Fruit fly (Drosophila melanogaster) whole organism, embryonic: Measurements from ENCODE around the gene SCCRO4.
A peak's percentile ranks its signal among the peaks of the same experiment; 100 is the strongest.

Source experiments
- Antp ChIP-seq: fragments of 200-800 bp; sonication (Bioruptor generic); optimal IDR thresholded peaks from 3 replicates; lab custom pipeline; 2016; ENCODE audit warnings: missing biosample characterization, missing genetic modification characterization
- CG10147 ChIP-seq: fragments of 200-800 bp; sonication (Bioruptor generic); optimal IDR thresholded peaks from 2 replicates; lab custom pipeline; 2019; ENCODE audit warnings: missing biosample characterization, mild to moderate bottlenecking, missing genetic modification characterization, moderate library complexity
- CG10366 ChIP-seq: fragments of 200-800 bp; sonication (Bioruptor generic); IDR thresholded peaks from 2 replicates; pipeline ENCODE4 v1.3.6; 2022; ENCODE audit warnings: missing biosample characterization, missing genetic modification characterization
- CG10543 ChIP-seq: fragments of 200-800 bp; sonication (Bioruptor generic); optimal IDR thresholded peaks from 3 replicates; lab custom pipeline; 2017; ENCODE audit warnings: missing biosample characterization, mild to moderate bottlenecking, missing genetic modification characterization, moderate library complexity
- CG10979 ChIP-seq: fragments of 200-800 bp; sonication (Bioruptor generic); optimal IDR thresholded peaks from 2 replicates; lab custom pipeline; 2018; ENCODE audit warnings: missing biosample characterization, mild to moderate bottlenecking, missing genetic modification characterization, moderate library complexity
- CG11093 ChIP-seq: fragments of 200-800 bp; sonication (Bioruptor generic); IDR thresholded peaks from 3 replicates; pipeline ENCODE4 v1.3.6; 2022; ENCODE audit warnings: missing biosample characterization, missing genetic modification characterization
- CG11456 ChIP-seq: fragments of 200-800 bp; sonication (Bioruptor generic); IDR thresholded peaks from 3 replicates; pipeline ENCODE4 v1.3.6; 2022; ENCODE audit warnings: missing biosample characterization, missing genetic modification characterization
- CG12391 ChIP-seq: fragments of 200-800 bp; sonication (Bioruptor generic); optimal IDR thresholded peaks from 3 replicates; lab custom pipeline; 2018; ENCODE audit warnings: missing biosample characterization, mild to moderate bottlenecking, missing genetic modification characterization, moderate library complexity
- CG12659 ChIP-seq: fragments of 200-800 bp; sonication (Bioruptor generic); optimal IDR thresholded peaks from 3 replicates; lab custom pipeline; 2017; ENCODE audit warnings: mild to moderate bottlenecking, missing biosample characterization, missing genetic modification reagents, missing genetic modification characterization
- CG13624 ChIP-seq: fragments of 200-800 bp; sonication (Bioruptor generic); optimal IDR thresholded peaks from 2 replicates; lab custom pipeline; 2016; ENCODE audit warnings: missing biosample characterization, missing genetic modification characterization
- CG15269 ChIP-seq: fragments of 200-800 bp; sonication (Bioruptor generic); optimal IDR thresholded peaks from 2 replicates; lab custom pipeline; 2018; ENCODE audit warnings: missing biosample characterization, mild to moderate bottlenecking, missing genetic modification characterization, moderate library complexity
- CG15514 ChIP-seq: fragments of 200-800 bp; sonication (Bioruptor generic); optimal IDR thresholded peaks from 3 replicates; lab custom pipeline; 2017; ENCODE audit warnings: missing biosample characterization, missing genetic modification characterization, mild to moderate bottlenecking, moderate library complexity, missing genetic modification reagents
- CG15601 ChIP-seq: fragments of 200-800 bp; sonication (Bioruptor generic); optimal IDR thresholded peaks from 3 replicates; lab custom pipeline; 2019; ENCODE audit warnings: missing biosample characterization, mild to moderate bottlenecking, missing genetic modification characterization, moderate library complexity
- CG1603 ChIP-seq: fragments of 200-800 bp; sonication (Bioruptor generic); optimal IDR thresholded peaks from 2 replicates; lab custom pipeline; 2019; ENCODE audit warnings: missing biosample characterization, mild to moderate bottlenecking, missing genetic modification characterization, moderate library complexity
- CG16815 ChIP-seq: fragments of 200-800 bp; sonication (Bioruptor generic); optimal IDR thresholded peaks from 3 replicates; lab custom pipeline; 2017; ENCODE audit warnings: missing biosample characterization, mild to moderate bottlenecking, missing genetic modification characterization
- CG17186 ChIP-seq: fragments of 200-800 bp; sonication (Bioruptor generic); optimal IDR thresholded peaks from 3 replicates; lab custom pipeline; 2017; ENCODE audit warnings: missing biosample characterization, missing genetic modification reagents, missing genetic modification characterization
- CG17612 ChIP-seq: fragments of 200-800 bp; sonication (Bioruptor generic); IDR thresholded peaks from 2 replicates; pipeline ENCODE4 v1.3.6; 2022; ENCODE audit warnings: missing biosample characterization, missing genetic modification characterization
- CG17802 ChIP-seq: fragments of 200-800 bp; sonication (Bioruptor generic); optimal IDR thresholded peaks from 2 replicates; lab custom pipeline; 2018; ENCODE audit warnings: missing biosample characterization, mild to moderate bottlenecking, missing genetic modification characterization, moderate library complexity
- CG2129 ChIP-seq: fragments of 200-800 bp; sonication (Bioruptor generic); IDR thresholded peaks from 2 replicates; pipeline ENCODE4 v1.3.6; 2022; ENCODE audit warnings: missing biosample characterization, missing genetic modification characterization; ENCODE audit not compliant: partially characterized antibody
- CG34224 ChIP-seq: fragments of 200-800 bp; sonication (Bioruptor generic); IDR thresholded peaks from 3 replicates; pipeline ENCODE4 v1.3.6; 2022; ENCODE audit warnings: missing biosample characterization, missing genetic modification characterization; ENCODE audit not compliant: partially characterized antibody
- CG3847 ChIP-seq: fragments of 200-800 bp; sonication (Bioruptor generic); IDR thresholded peaks from 2 replicates; pipeline ENCODE4 v1.3.6; 2022; ENCODE audit warnings: missing biosample characterization, missing genetic modification characterization
- CG4707 ChIP-seq: fragments of 200-800 bp; sonication (Bioruptor generic); optimal IDR thresholded peaks from 2 replicates; lab custom pipeline; 2018; ENCODE audit warnings: missing biosample characterization, mild to moderate bottlenecking, missing genetic modification characterization, moderate library complexity
- CG7786 ChIP-seq: fragments of 200-800 bp; sonication (Bioruptor generic); optimal IDR thresholded peaks from 2 replicates; lab custom pipeline; 2016; ENCODE audit warnings: missing biosample characterization, missing genetic modification characterization
- CG8924 ChIP-seq: fragments of 200-800 bp; optimal IDR thresholded peaks from 3 replicates; lab custom pipeline; 2019; ENCODE audit warnings: missing biosample characterization, mild to moderate bottlenecking, missing genetic modification characterization, moderate library complexity
- CG9609 ChIP-seq: fragments of 200-800 bp; sonication (Bioruptor generic); optimal IDR thresholded peaks from 3 replicates; lab custom pipeline; 2016; ENCODE audit warnings: missing biosample characterization, missing genetic modification characterization
- D19B ChIP-seq: fragments of 200-800 bp; sonication (Bioruptor generic); optimal IDR thresholded peaks from 2 replicates; lab custom pipeline; 2017; ENCODE audit warnings: missing biosample characterization, mild to moderate bottlenecking, missing genetic modification characterization
- Dad ChIP-seq: fragments of 200-800 bp; sonication (Bioruptor generic); optimal IDR thresholded peaks from 3 replicates; lab custom pipeline; 2016; ENCODE audit warnings: missing biosample characterization, missing genetic modification characterization
- Dll ChIP-seq: fragments of 200-800 bp; sonication (Bioruptor generic); IDR thresholded peaks from 4 replicates; pipeline ENCODE4 v1.3.6; 2022; ENCODE audit warnings: missing biosample characterization, missing genetic modification characterization; ENCODE audit not compliant: partially characterized antibody
- Dref ChIP-seq: fragments of 200-800 bp; sonication (Bioruptor generic); IDR thresholded peaks from 2 replicates; pipeline ENCODE4 v1.3.6; 2022; ENCODE audit warnings: missing biosample characterization, missing genetic modification characterization
- Elba2 ChIP-seq: fragments of 200-800 bp; sonication (Bioruptor generic); optimal IDR thresholded peaks from 3 replicates; lab custom pipeline; 2016; ENCODE audit warnings: missing biosample characterization, missing genetic modification characterization
- Hr3 ChIP-seq: fragments of 200-800 bp; sonication (Bioruptor generic); optimal IDR thresholded peaks from 3 replicates; lab custom pipeline; 2016; ENCODE audit warnings: missing biosample characterization, missing genetic modification characterization
- Hsf ChIP-seq: fragments of 200-800 bp; sonication (Bioruptor generic); optimal IDR thresholded peaks from 3 replicates; lab custom pipeline; 2016; ENCODE audit warnings: missing biosample characterization, missing genetic modification characterization
- Oli ChIP-seq: fragments of 200-800 bp; sonication (Bioruptor generic); optimal IDR thresholded peaks from 2 replicates; lab custom pipeline; 2018; ENCODE audit warnings: missing biosample characterization, mild to moderate bottlenecking, missing genetic modification characterization, moderate library complexity
- Scr ChIP-seq: fragments of 200-800 bp; sonication (Bioruptor generic); IDR thresholded peaks from 2 replicates; pipeline ENCODE4 v1.3.6; 2022; ENCODE audit warnings: missing biosample characterization, missing genetic modification characterization; ENCODE audit not compliant: partially characterized antibody
- Sry-δ ChIP-seq: fragments of 200-800 bp; sonication (Bioruptor generic); optimal IDR thresholded peaks from 2 replicates; lab custom pipeline; 2016; ENCODE audit warnings: missing biosample characterization, missing genetic modification characterization
- az2 ChIP-seq: fragments of 200-800 bp; sonication (Bioruptor generic); optimal IDR thresholded peaks from 3 replicates; lab custom pipeline; 2016; ENCODE audit warnings: missing biosample characterization, missing genetic modification characterization
- bab2 ChIP-seq: fragments of 200-800 bp; sonication (Bioruptor generic); optimal IDR thresholded peaks from 2 replicates; lab custom pipeline; 2016; ENCODE audit warnings: missing biosample characterization, missing genetic modification characterization
- corto ChIP-seq: fragments of 200-800 bp; sonication (Bioruptor generic); optimal IDR thresholded peaks from 2 replicates; lab custom pipeline; 2016; ENCODE audit warnings: missing biosample characterization, mild to moderate bottlenecking, missing genetic modification characterization, moderate library complexity
- h ChIP-seq: fragments of >200 bp; optimal IDR thresholded peaks from 2 replicates; lab custom pipeline; 2017
- lola ChIP-seq, 3 experiments: fragments of >200 bp in 2 of 3; fragments of 200-800 bp in 1 of 3; sonication (Bioruptor generic) in 1 of 3; optimal IDR thresholded peaks; 2 replicates each; lab custom pipeline; 2017 to 2019; ENCODE audit warnings: missing biosample characterization in 3 of 3, missing genetic modification characterization in 3 of 3, mild to moderate bottlenecking in 1 of 3, moderate library complexity in 1 of 3
- mam ChIP-seq: fragments of 200-800 bp; sonication (Bioruptor generic); optimal IDR thresholded peaks from 3 replicates; lab custom pipeline; 2016; ENCODE audit warnings: missing biosample characterization, missing genetic modification characterization
- nom ChIP-seq: fragments of 200-800 bp; sonication (Bioruptor generic); optimal IDR thresholded peaks from 2 replicates; lab custom pipeline; 2017; ENCODE audit warnings: missing biosample characterization, missing genetic modification characterization, mild to moderate bottlenecking, moderate library complexity, missing genetic modification reagents
- phol ChIP-seq: fragments of 200-800 bp; sonication (Bioruptor generic); optimal IDR thresholded peaks from 3 replicates; lab custom pipeline; 2018; ENCODE audit warnings: missing biosample characterization, mild to moderate bottlenecking, missing genetic modification characterization, moderate library complexity
- pnt ChIP-seq: fragments of 200-800 bp; sonication (Bioruptor generic); optimal IDR thresholded peaks from 3 replicates; lab custom pipeline; 2016; ENCODE audit warnings: missing biosample characterization, missing genetic modification characterization
- pzg ChIP-seq: fragments of 200-800 bp; sonication (Bioruptor generic); optimal IDR thresholded peaks from 3 replicates; lab custom pipeline; 2018; ENCODE audit warnings: missing biosample characterization, mild to moderate bottlenecking, missing genetic modification characterization, moderate library complexity
- row ChIP-seq: fragments of 200-800 bp; sonication (Bioruptor generic); IDR thresholded peaks from 3 replicates; pipeline ENCODE4 v1.3.6; 2022; ENCODE audit warnings: missing biosample characterization, missing genetic modification characterization
- schlank ChIP-seq: fragments of 200-800 bp; sonication (Bioruptor generic); optimal IDR thresholded peaks from 2 replicates; lab custom pipeline; 2018; ENCODE audit warnings: missing biosample characterization, mild to moderate bottlenecking, missing genetic modification characterization
- sna ChIP-seq: fragments of 200-800 bp; sonication (Bioruptor generic); IDR thresholded peaks from 2 replicates; pipeline ENCODE4 v1.3.6; 2022; ENCODE audit warnings: missing biosample characterization, missing genetic modification characterization; ENCODE audit not compliant: partially characterized antibody
- tx ChIP-seq: fragments of 200-800 bp; sonication (Bioruptor generic); optimal IDR thresholded peaks from 2 replicates; lab custom pipeline; 2016; ENCODE audit warnings: missing biosample characterization, missing genetic modification characterization
- wor ChIP-seq: fragments of 200-800 bp; sonication (Bioruptor generic); IDR thresholded peaks from 2 replicates; pipeline ENCODE4 v1.3.6; 2022; ENCODE audit warnings: missing biosample characterization, missing genetic modification characterization

SCCRO4 gene

dm6 chr3L:20313469-20313868, 14.3 kb downstream of the SCCRO4 start, which contains the start of gene alphaSnap (continued):
- peak; percentile 61 for TF ChIP-seq CG17186
- no peak for TF ChIP-seq CG15269 (tag; lab: Kevin White, UChicago)
- TF ChIP-seq Dad (GFP tag; lab: Kevin White, UChicago) = no peak
- TF ChIP-seq CG9609 (GFP tag; lab: Kevin White, UChicago) = peak; percentile 41
- peak; percentile 55 for TF ChIP-seq CG3847 (GFP tag; lab: Robert Waterston, UW)
- peak; percentile 74 for TF ChIP-seq CG15514 (GFP tag; lab: Kevin White, UChicago)
- no peak for TF ChIP-seq CG11093 (GFP tag; lab: Robert Waterston, UW)
- peak; percentile 66 for TF ChIP-seq Elba2 (GFP tag; lab: Kevin White, UChicago)
- TF ChIP-seq CG7786 (GFP tag; lab: Kevin White, UChicago) = peak; percentile 36
- TF ChIP-seq CG13624 (GFP tag; lab: Kevin White, UChicago) = peak; percentile 25
- peak; percentile 38; the same call in 1 of the 3 replicates for TF ChIP-seq CG11456
- TF ChIP-seq schlank = no peak
- peak; percentile 9 for TF ChIP-seq CG10979
- no peak for TF ChIP-seq CG4707 (GFP tag; lab: Kevin White, UChicago)
- peak; percentile 13 for TF ChIP-seq tx (GFP tag; lab: Kevin White, UChicago)
- TF ChIP-seq CG15601 (tag; lab: Kevin White, UChicago) = peak; percentile 33
- TF ChIP-seq CG16815 (GFP tag; lab: Kevin White, UChicago) = no peak
- peak; percentile 37 for TF ChIP-seq Scr (GFP tag; lab: Robert Waterston, UW)
- peak; percentile 76 for TF ChIP-seq CG12659 (GFP tag; lab: Kevin White, UChicago)
- TF ChIP-seq bab2 (GFP tag; lab: Kevin White, UChicago) = no peak
- TF ChIP-seq CG8924 (tag; lab: Kevin White, UChicago) = no peak
- peak; percentile 61 for TF ChIP-seq phol (tag; lab: Kevin White, UChicago)
- TF ChIP-seq CG10147 = no peak
- peak; percentile 20 for TF ChIP-seq nom (GFP tag; lab: Kevin White, UChicago)
- TF ChIP-seq az2 (GFP tag; lab: Kevin White, UChicago) = peak; percentile 37
- peak; percentile 91 for TF ChIP-seq pzg (GFP tag; lab: Kevin White, UChicago)
- TF ChIP-seq h (lab: Kevin White, UChicago) = no peak
- TF ChIP-seq Sry-δ (GFP tag; lab: Kevin White, UChicago) = peak; percentile 41
- TF ChIP-seq corto (GFP tag; lab: Kevin White, UChicago) = no peak
- peak; percentile 8 for TF ChIP-seq Hr3 (GFP tag; lab: Kevin White, UChicago)
- no peak for TF ChIP-seq CG17802 (tag; lab: Kevin White, UChicago)
- TF ChIP-seq wor (GFP tag; lab: Robert Waterston, UW) = no peak
- TF ChIP-seq Dll (GFP tag; lab: Robert Waterston, UW) = 0 out of 4 replicates have a peak, but pooled peaks have one; percentile 25
- TF ChIP-seq Dref (GFP tag; lab: Robert Waterston, UW) = 0 out of 2 replicates have a peak, but pooled peaks have one; percentile 28
- TF ChIP-seq row = peak; percentile 34; the same call in 1 of the 3 replicates
- TF ChIP-seq sna (GFP tag; lab: Robert Waterston, UW) = 0 out of 2 replicates have a peak, but pooled peaks have one; percentile 13
- peak; percentile 31 for TF ChIP-seq mam (GFP tag; lab: Kevin White, UChicago)
- no peak for TF ChIP-seq CG2129 (GFP tag; lab: Robert Waterston, UW)
- TF ChIP-seq CG34224 = peak; percentile 36; the same call in 1 of the 3 replicates
- no peak for TF ChIP-seq lola (GFP tag; optimal IDR thresholded peaks at IDR 0.05; lab: Kevin White, UChicago)
- 0 out of 2 replicates have a peak, but pooled peaks have one; percentile 15 for TF ChIP-seq CG10366
- no peak for TF ChIP-seq CG17612
- TF ChIP-seq Antp = peak; percentile 41
- TF ChIP-seq Oli (tag; lab: Kevin White, UChicago) = no peak
- peak; percentile 23 for TF ChIP-seq CG12391 (tag; lab: Kevin White, UChicago)
- peak; percentile 74 for TF ChIP-seq CG1603 (tag; lab: Kevin White, UChicago)
- TF ChIP-seq Hsf (GFP tag; lab: Kevin White, UChicago) = peak; percentile 51
- no peak for TF ChIP-seq CG10543 (GFP tag; lab: Kevin White, UChicago)
- no peak for TF ChIP-seq pnt
- no peak for TF ChIP-seq D19B (GFP tag; lab: Kevin White, UChicago)
